Fruit fly (Drosophila melanogaster): ENCODE results near the gene REG.

Gene REG

DNA sequence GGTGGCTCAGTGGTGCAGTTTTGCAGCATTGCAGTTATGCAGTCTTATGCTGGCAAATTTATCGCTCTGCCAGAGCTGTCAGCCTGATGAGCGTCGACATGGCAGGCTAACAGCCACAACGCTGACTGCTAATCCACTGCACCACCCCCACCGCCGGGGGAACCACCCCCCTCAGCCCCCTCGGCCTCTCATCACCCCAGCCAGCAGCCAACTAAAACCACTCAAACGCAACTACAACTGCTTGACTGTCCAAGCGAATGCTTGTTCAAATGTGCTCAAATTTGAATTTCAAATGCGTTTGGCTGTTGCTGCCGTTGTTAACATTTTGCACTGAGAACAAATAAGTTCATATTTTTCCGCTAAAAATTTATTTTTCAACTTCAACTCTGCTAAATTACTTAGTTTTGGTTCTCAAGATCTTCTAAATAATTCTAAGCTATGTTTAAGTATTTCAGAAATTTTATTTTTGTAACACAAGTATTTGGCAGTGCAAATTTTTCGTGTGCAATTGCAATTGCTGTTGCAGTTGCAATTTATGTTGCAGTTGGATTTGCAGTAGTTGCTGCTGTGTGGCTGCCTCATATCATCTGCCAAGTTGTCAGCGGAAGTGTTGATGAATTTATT is 26.3 kb downstream of the REG start:
- TF ChIP-seq Eip78C (GFP tag) = peak; percentile 84
- TF ChIP-seq CG9139 (GFP tag; optimal IDR thresholded peaks at IDR 0.05) = no peak
- peak; percentile 86 for TF ChIP-seq CG6276 (GFP tag; optimal IDR thresholded peaks at IDR 0.05)
- TF ChIP-seq Hr39 (GFP tag; optimal IDR thresholded peaks at IDR 0.05) = peak; percentile 63
- TF ChIP-seq CG3032 (tag; optimal IDR thresholded peaks at IDR 0.05) = peak; percentile 20
- TF ChIP-seq CG31627 (GFP tag; optimal IDR thresholded peaks at IDR 0.05) = peak; percentile 50
- no peak for TF ChIP-seq ss (GFP tag; optimal IDR thresholded peaks at IDR 0.05)
- TF ChIP-seq topi (GFP tag; optimal IDR thresholded peaks at IDR 0.05) = peak; percentile 59
- TF ChIP-seq vri (GFP tag; optimal IDR thresholded peaks at IDR 0.05) = no peak
- TF ChIP-seq salr (GFP tag; optimal IDR thresholded peaks at IDR 0.05) = peak in 1 of 2 experiments; percentile 36
- TF ChIP-seq fd59A (GFP tag; optimal IDR thresholded peaks at IDR 0.05) = no peak
- peak; percentile 2 for TF ChIP-seq spab (GFP tag; optimal IDR thresholded peaks at IDR 0.05)
- peak; percentile 40 for TF ChIP-seq CG34406 (GFP tag; optimal IDR thresholded peaks at IDR 0.05)
- peak; percentile 73 for TF ChIP-seq Lpt (GFP tag; optimal IDR thresholded peaks at IDR 0.05)
- TF ChIP-seq Hr4 (GFP tag; optimal IDR thresholded peaks at IDR 0.05) = peak; percentile 89
- peak; percentile 64 for TF ChIP-seq net (GFP tag; optimal IDR thresholded peaks at IDR 0.05)
- peak; percentile 80 for TF ChIP-seq CG11294 (GFP tag; IDR thresholded peaks at IDR 0.05)
- TF ChIP-seq Eip93F (GFP tag; optimal IDR thresholded peaks at IDR 0.05) = no peak
- TF ChIP-seq CG32006 (GFP tag; optimal IDR thresholded peaks at IDR 0.05) = peak; percentile 89
- TF ChIP-seq cyc (GFP tag; optimal IDR thresholded peaks at IDR 0.05) = peak; percentile 46
- peak; percentile 87 for TF ChIP-seq CG6163 (GFP tag; IDR thresholded peaks at IDR 0.05)
- TF ChIP-seq Eip75B (GFP tag; optimal IDR thresholded peaks at IDR 0.05) = peak; percentile 50
- TF ChIP-seq dac (GFP tag; optimal IDR thresholded peaks at IDR 0.05) = peak; percentile 55
- peak; percentile 11 for TF ChIP-seq dsx (GFP tag; optimal IDR thresholded peaks at IDR 0.05; ENCODE audit: poor library complexity, severe bottlenecking)
- peak; percentile 43 for TF ChIP-seq Sox102F (GFP tag; optimal IDR thresholded peaks at IDR 0.05)
- peak; percentile 27 for TF ChIP-seq CG10669 (GFP tag; optimal IDR thresholded peaks at IDR 0.05)
- peak; percentile 44 for TF ChIP-seq CG7368 (GFP tag; optimal IDR thresholded peaks at IDR 0.05)
- TF ChIP-seq Hr38 (GFP tag; optimal IDR thresholded peaks at IDR 0.05) = no peak
- peak; percentile 19 for TF ChIP-seq CG6792 (GFP tag; optimal IDR thresholded peaks at IDR 0.05)
- peak; percentile 34 for TF ChIP-seq Ets96B (tag; optimal IDR thresholded peaks at IDR 0.05)
- peak; percentile 55 for TF ChIP-seq acj6 (GFP tag; optimal IDR thresholded peaks at IDR 0.05)
- peak; percentile 49 for TF ChIP-seq CG16779 (tag; optimal IDR thresholded peaks at IDR 0.05)
- TF ChIP-seq CG3919 (GFP tag; optimal IDR thresholded peaks at IDR 0.05) = peak; percentile 57
- TF ChIP-seq CG15336 (GFP tag; IDR thresholded peaks at IDR 0.05) = peak; percentile 93
- TF ChIP-seq CG1621 (tag; optimal IDR thresholded peaks at IDR 0.05) = no peak
- peak; percentile 63 for TF ChIP-seq Met (GFP tag; optimal IDR thresholded peaks at IDR 0.05)
- TF ChIP-seq CG11762 (GFP tag; optimal IDR thresholded peaks at IDR 0.05; ENCODE audit: insufficient read depth) = peak; percentile 60
- peak; percentile 45 for TF ChIP-seq lz (GFP tag; optimal IDR thresholded peaks at IDR 0.05)
- peak; percentile 17 for TF ChIP-seq Ets21C (GFP tag; optimal IDR thresholded peaks at IDR 0.05)
- TF ChIP-seq achi (GFP tag; optimal IDR thresholded peaks at IDR 0.05) = peak; percentile 67
- no peak for TF ChIP-seq svp (GFP tag)
- peak; percentile 59 for TF ChIP-seq Sox14 (GFP tag; optimal IDR thresholded peaks at IDR 0.05)
- TF ChIP-seq esn (GFP tag; optimal IDR thresholded peaks at IDR 0.05) = peak; percentile 61
- peak; percentile 94 for TF ChIP-seq eg (GFP tag; IDR thresholded peaks at IDR 0.05)
- TF ChIP-seq CG8119 (GFP tag; IDR thresholded peaks at IDR 0.05) = peak; percentile 90
- no peak for TF ChIP-seq fd85E (GFP tag; optimal IDR thresholded peaks at IDR 0.05)
- TF ChIP-seq Blimp-1 (GFP tag; optimal IDR thresholded peaks at IDR 0.05) = no peak
- no peak for TF ChIP-seq CG8632 (GFP tag; optimal IDR thresholded peaks at IDR 0.05)
- TF ChIP-seq CG10631 (GFP tag; optimal IDR thresholded peaks at IDR 0.05) = peak; percentile 57
- no peak for TF ChIP-seq CG11902 (GFP tag; optimal IDR thresholded peaks at IDR 0.05)
- peak; percentile 75 for TF ChIP-seq pdm3 (GFP tag; optimal IDR thresholded peaks at IDR 0.05)
- TF ChIP-seq Sox15 (GFP tag; optimal IDR thresholded peaks at IDR 0.05) = no peak
